Worm (Caenorhabditis elegans): ENCODE data around the gene ints-2.

DNA sequence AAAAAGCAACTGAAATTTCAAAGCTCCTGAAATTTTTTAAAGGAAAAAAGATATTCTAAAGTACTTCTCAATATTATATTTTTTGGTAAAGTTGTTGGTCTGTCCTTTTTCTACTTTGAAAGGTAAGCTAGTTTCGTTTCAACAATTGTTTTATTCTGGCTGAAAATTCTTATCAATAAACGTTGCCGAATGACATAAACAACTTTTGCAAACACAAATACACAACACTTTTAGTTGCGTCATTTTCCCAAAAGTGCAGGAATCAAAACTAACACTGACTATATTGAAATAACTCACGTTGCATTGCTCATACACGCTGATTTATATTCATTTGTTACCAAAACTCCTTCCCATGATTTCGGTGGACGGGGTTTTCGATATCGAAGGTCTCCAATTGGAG is 19.7 kb upstream of the ints-2 start:
- no peak for TF ChIP-seq lin-13 (tag; optimal IDR thresholded peaks at IDR 0.05)
- TF ChIP-seq pha-4 (tag; optimal IDR thresholded peaks at IDR 0.05), result no peak
- no peak for TF ChIP-seq unc-62 (GFP tag; optimal IDR thresholded peaks at IDR 0.05)
- TF ChIP-seq ztf-11 (tag; optimal IDR thresholded peaks at IDR 0.05), result no peak
- no peak for TF ChIP-seq nhr-237 (tag; optimal IDR thresholded peaks at IDR 0.05)
- TF ChIP-seq drap-1 (GFP tag; optimal IDR thresholded peaks at IDR 0.05), result no peak
- no peak for TF ChIP-seq snpc-4 (tag; optimal IDR thresholded peaks at IDR 0.05)
- TF ChIP-seq nhr-12 (tag; optimal IDR thresholded peaks at IDR 0.05), result no peak
- TF ChIP-seq blmp-1 (tag; optimal IDR thresholded peaks at IDR 0.05), result no peak
- no peak for TF ChIP-seq nhr-28 (tag; optimal IDR thresholded peaks at IDR 0.05)
- TF ChIP-seq mep-1 (tag; optimal IDR thresholded peaks at IDR 0.05), result no peak
- TF ChIP-seq ceh-39 (tag; optimal IDR thresholded peaks at IDR 0.05), result no peak
- TF ChIP-seq lsy-2 (tag; optimal IDR thresholded peaks at IDR 0.05), result no peak
- no peak for TF ChIP-seq unc-39 (tag; optimal IDR thresholded peaks at IDR 0.05)

Data from whole organism, mixed stage, embryonic.